Worm (Caenorhabditis elegans) whole organism, L4 larva: ENCODE measurements around the gene fbxc-31.

ENCODE experiments used
- F10B5.3 ChIP-seq: sonication (generic microtip); optimal IDR thresholded peaks from 2 replicates; lab custom pipeline; 2016; ENCODE audit warnings: mild to moderate bottlenecking, missing genetic modification characterization, missing compliant biosample characterization
- F49E8.2 ChIP-seq: sonication (generic microtip); optimal IDR thresholded peaks from 2 replicates; lab custom pipeline; 2016; ENCODE audit warnings: missing compliant biosample characterization, mild to moderate bottlenecking, missing genetic modification characterization, borderline replicate concordance
- T20F7.1 ChIP-seq: fragments of 200-800 bp; sonication (Bioruptor generic); optimal IDR thresholded peaks from 2 replicates; lab custom pipeline; 2018; ENCODE audit warnings: mild to moderate bottlenecking, missing genetic modification characterization, missing compliant biosample characterization
- Y75B8A.6 ChIP-seq: fragments of 200-800 bp; sonication (Bioruptor generic); IDR thresholded peaks from 2 replicates; pipeline ENCODE4 v1.3.6; 2022; ENCODE audit warnings: missing genetic modification reagents, missing genetic modification characterization, missing compliant biosample characterization
- aha-1 ChIP-seq: fragments of 150-350 bp; peaks from one replicate; lab custom pipeline; 2014; ENCODE audit warnings: missing biosample characterization, missing genetic modification characterization
- aly-2 ChIP-seq: sonication (generic microtip); optimal IDR thresholded peaks from 2 replicates; lab custom pipeline; 2018; ENCODE audit warnings: missing biosample characterization, missing genetic modification characterization
- ama-1 ChIP-seq: fragments of 150-350 bp; optimal IDR thresholded peaks from 2 replicates; lab custom pipeline; 2014; ENCODE audit warnings: inconsistent platforms, mixed read lengths
- arid-1 ChIP-seq: fragments of 200-800 bp; sonication (Bioruptor generic); conservative IDR thresholded peaks from 2 replicates; pipeline ENCODE4 v1.3.6; 2022; ENCODE audit warnings: missing genetic modification reagents, missing genetic modification characterization, missing compliant biosample characterization
- attf-4 ChIP-seq: sonication (generic microtip); optimal IDR thresholded peaks from 3 replicates; lab custom pipeline; 2017; ENCODE audit warnings: missing biosample characterization, missing genetic modification characterization
- ceh-28 ChIP-seq: fragments of 150-350 bp; optimal IDR thresholded peaks from 2 replicates; lab custom pipeline; 2014; ENCODE audit warnings: missing biosample characterization, missing genetic modification reagents, missing genetic modification characterization
- ceh-44 ChIP-seq: fragments of 200-800 bp; sonication (Bioruptor generic); IDR thresholded peaks from 2 replicates; pipeline ENCODE4 v1.3.6; 2022; ENCODE audit warnings: missing genetic modification reagents, missing genetic modification characterization, missing compliant biosample characterization
- ceh-62 ChIP-seq: sonication (generic microtip); optimal IDR thresholded peaks from 2 replicates; lab custom pipeline; 2017; ENCODE audit warnings: missing biosample characterization, missing genetic modification characterization
- duxl-1 ChIP-seq: sonication (generic microtip); optimal IDR thresholded peaks from 2 replicates; lab custom pipeline; 2016; ENCODE audit warnings: mild to moderate bottlenecking, missing genetic modification characterization, moderate library complexity, missing compliant biosample characterization; ENCODE audit not compliant: poor library complexity
- egl-27 ChIP-seq: sonication (generic microtip); optimal IDR thresholded peaks from 3 replicates; lab custom pipeline; 2017; ENCODE audit warnings: missing biosample characterization, missing genetic modification reagents, missing genetic modification characterization
- egl-43 ChIP-seq: fragments of 200-800 bp; sonication (Bioruptor generic); IDR thresholded peaks from 2 replicates; pipeline ENCODE4 v1.3.6; 2022; ENCODE audit warnings: missing genetic modification reagents, missing genetic modification characterization, missing compliant biosample characterization
- hlh-11 ChIP-seq: fragments of 200-800 bp; sonication (Bioruptor generic); optimal IDR thresholded peaks from 2 replicates; lab custom pipeline; 2018; ENCODE audit warnings: mild to moderate bottlenecking, missing genetic modification characterization, missing compliant biosample characterization
- hlh-30 ChIP-seq: sonication (generic microtip); optimal IDR thresholded peaks from 2 replicates; lab custom pipeline; 2017; ENCODE audit warnings: antibody characterized with exemption, mild to moderate bottlenecking, missing genetic modification characterization, missing compliant biosample characterization; ENCODE audit not compliant: insufficient read depth
- jun-1 ChIP-seq: fragments of 150-350 bp; optimal IDR thresholded peaks from 2 replicates; lab custom pipeline; 2014; ENCODE audit warnings: missing biosample characterization, missing genetic modification reagents, missing genetic modification characterization
- lim-7 ChIP-seq: fragments of 200-800 bp; sonication (Bioruptor generic); IDR thresholded peaks from 2 replicates; pipeline ENCODE4 v1.3.6; 2022; ENCODE audit warnings: missing genetic modification characterization, missing compliant biosample characterization
- lin-13 ChIP-seq: fragments of 150-350 bp; optimal IDR thresholded peaks from 2 replicates; lab custom pipeline; 2014; ENCODE audit warnings: missing biosample characterization, missing genetic modification reagents, missing genetic modification characterization
- lsy-2 ChIP-seq, 2 experiments: fragments of 150-350 bp in 1 of 2; sonication (generic microtip) in 1 of 2; optimal IDR thresholded peaks; 2 replicates each; lab custom pipeline; 2014 to 2017; ENCODE audit warnings: missing biosample characterization in 2 of 2, missing genetic modification characterization in 2 of 2
- madf-5 ChIP-seq, 2 experiments: fragments of 200-800 bp; sonication (Bioruptor generic); IDR thresholded peaks; 2 replicates each; pipeline ENCODE4 v1.3.6; 2022; ENCODE audit warnings: missing compliant biosample characterization in 2 of 2, missing genetic modification characterization in 2 of 2
- mdl-1 ChIP-seq, 2 experiments: fragments of 150-350 bp in 1 of 2; sonication (generic microtip) in 1 of 2; optimal IDR thresholded peaks; 2 replicates each; lab custom pipeline; 2014 to 2017; ENCODE audit warnings: missing biosample characterization in 2 of 2, missing genetic modification characterization in 2 of 2
- mes-2 ChIP-seq: sonication (generic microtip); optimal IDR thresholded peaks from 2 replicates; lab custom pipeline; 2016; ENCODE audit warnings: missing genotype, mild to moderate bottlenecking, missing genetic modification characterization, missing compliant biosample characterization; ENCODE audit not compliant: poor library complexity, severe bottlenecking
- nhr-10 ChIP-seq: fragments of 150-350 bp; optimal IDR thresholded peaks from 2 replicates; lab custom pipeline; 2014; ENCODE audit warnings: missing biosample characterization, missing genetic modification characterization
- nhr-11 ChIP-seq: fragments of 150-350 bp; optimal IDR thresholded peaks from 2 replicates; lab custom pipeline; 2014; ENCODE audit warnings: missing biosample characterization, missing genetic modification characterization
- nhr-41 ChIP-seq: fragments of 200-800 bp; sonication (Bioruptor generic); IDR thresholded peaks from 2 replicates; pipeline ENCODE4 v1.3.6; 2022; ENCODE audit warnings: missing genetic modification reagents, missing genetic modification characterization, missing compliant biosample characterization
- nhr-48 ChIP-seq: sonication (generic microtip); optimal IDR thresholded peaks from 2 replicates; lab custom pipeline; 2016; ENCODE audit warnings: mild to moderate bottlenecking, missing genetic modification characterization, missing compliant biosample characterization
- nhr-6 ChIP-seq: fragments of 150-350 bp; optimal IDR thresholded peaks from 2 replicates; lab custom pipeline; 2014; ENCODE audit warnings: missing biosample characterization, missing genetic modification characterization
- nhr-77 ChIP-seq: fragments of 150-350 bp; optimal IDR thresholded peaks from 2 replicates; lab custom pipeline; 2014; ENCODE audit warnings: missing biosample characterization, missing genetic modification characterization
- pha-4 ChIP-seq, 2 experiments: fragments of 150-350 bp in 1 of 2; fragments of 200-800 bp in 1 of 2; sonication (Bioruptor generic) in 1 of 2; IDR thresholded peaks in 1 of 2; optimal IDR thresholded peaks in 1 of 2; 2 replicates each; pipeline versions ENCODE4 v1.3.6 to Lab custom; 2014 to 2022; ENCODE audit warnings: missing genetic modification characterization in 2 of 2, missing genetic modification reagents in 2 of 2, missing biosample characterization in 1 of 2, missing compliant biosample characterization in 1 of 2
- php-3 ChIP-seq: fragments of 200-800 bp; sonication (Bioruptor generic); IDR thresholded peaks from 2 replicates; pipeline ENCODE4 v1.3.6; 2022; ENCODE audit warnings: missing genetic modification reagents, missing genetic modification characterization, missing compliant biosample characterization
- pqm-1 ChIP-seq: sonication (generic microtip); optimal IDR thresholded peaks from 2 replicates; lab custom pipeline; 2017; ENCODE audit warnings: missing biosample characterization, missing genetic modification characterization
- set-16 ChIP-seq: fragments of 200-800 bp; sonication (Bioruptor generic); IDR thresholded peaks from 2 replicates; pipeline ENCODE4 v1.3.6; 2022; ENCODE audit warnings: missing genetic modification reagents, missing genetic modification characterization, missing compliant biosample characterization
- snpc-1.2 ChIP-seq: fragments of 200-800 bp; sonication (Bioruptor generic); IDR thresholded peaks from 2 replicates; pipeline ENCODE4 v1.3.6; 2022; ENCODE audit warnings: missing genetic modification reagents, missing genetic modification characterization, missing compliant biosample characterization
- tag-97 ChIP-seq: fragments of 200-800 bp; sonication (Bioruptor generic); IDR thresholded peaks from 2 replicates; pipeline ENCODE4 v1.3.6; 2022; ENCODE audit warnings: missing genetic modification characterization, missing compliant biosample characterization
- unc-130 ChIP-seq: sonication (generic microtip); optimal IDR thresholded peaks from 2 replicates; lab custom pipeline; 2016; ENCODE audit warnings: missing genetic modification reagents, missing genetic modification characterization, missing compliant biosample characterization
- unc-62 ChIP-seq, 3 experiments: fragments of 150-350 bp in 1 of 3; sonication (generic microtip); optimal IDR thresholded peaks in 2 of 3; peaks in 1 of 3; 1 replicate in 1 of 3; 2 replicates in 2 of 3; lab custom pipeline; 2014 to 2017; ENCODE audit warnings: missing biosample characterization in 3 of 3, missing genetic modification characterization in 3 of 3, missing genetic modification reagents in 3 of 3, missing genotype in 1 of 3
- zfp-3 ChIP-seq: fragments of 200-800 bp; sonication (Bioruptor generic); conservative IDR thresholded peaks from 2 replicates; pipeline ENCODE4 v1.3.6; 2022; ENCODE audit warnings: missing genetic modification reagents, missing genetic modification characterization, missing compliant biosample characterization

fbxc-31 gene

ce11 chrII:915206-915605, 3.4 kb downstream of the fbxc-31 start (continued):
- TF ChIP-seq mdl-1 (tag; optimal IDR thresholded peaks at IDR 0.05; lab: Kevin White, UChicago) (peak in 1 of 2 experiments; percentile 1), F49E8.2 (tag; lab: Kevin White, UChicago) (no peak), ama-1 (lab: Kevin White, UChicago) (no peak), nhr-11 (no peak), unc-130 (GFP tag; lab: Kevin White, UChicago) (no peak), nhr-77 (peak; percentile 95), mes-2 (tag; lab: Kevin White, UChicago) (no peak), egl-27 (tag; lab: Kevin White, UChicago) (no peak), ceh-44 (GFP tag; lab: Robert Waterston, UW) (no peak), Y75B8A.6 (GFP tag; lab: Robert Waterston, UW) (no peak), duxl-1 (tag; lab: Kevin White, UChicago) (peak; percentile 20), nhr-10 (tag; lab: Kevin White, UChicago) (peak; percentile 9), ceh-28 (tag; lab: Kevin White, UChicago) (no peak), nhr-6 (tag; lab: Kevin White, UChicago) (peak; percentile 79), jun-1 (peak; percentile 59), php-3 (GFP tag; lab: Robert Waterston, UW) (peak; percentile 91), pqm-1 (tag; lab: Kevin White, UChicago) (peak; percentile 100), T20F7.1 (no peak), lsy-2 (tag; optimal IDR thresholded peaks at IDR 0.05; lab: Kevin White, UChicago) (no peak), snpc-1.2 (GFP tag; lab: Robert Waterston, UW) (no peak), madf-5 (GFP tag; IDR thresholded peaks at IDR 0.05; lab: Robert Waterston, UW) (no peak), hlh-11 (tag; lab: Kevin White, UChicago) (peak; percentile 89), aly-2 (no peak), tag-97 (GFP tag; lab: Robert Waterston, UW) (no peak)

DNA sequence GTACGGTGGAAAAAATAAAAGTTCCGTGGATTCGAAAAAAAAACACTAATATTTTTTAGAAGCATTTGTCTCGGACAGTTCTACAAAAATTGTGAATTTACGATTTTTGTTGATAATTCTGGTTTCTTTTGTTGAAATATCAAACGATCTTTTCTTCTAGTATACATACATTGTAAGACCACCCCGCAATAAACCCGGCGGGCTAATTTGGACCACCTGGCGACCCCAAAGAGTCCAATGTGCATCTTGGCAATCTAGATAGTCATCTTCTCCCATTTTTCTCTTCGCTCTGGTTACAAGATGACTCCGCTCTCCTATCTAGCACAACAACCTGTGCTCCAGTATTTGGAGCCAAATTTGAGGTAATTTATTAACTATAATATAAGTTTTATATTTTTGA, 4.0 kb downstream of the fbxc-31 start, which contains the start of gene fbxc-29:
fbxc-29 (plus strand) TSS at position 301 of the 400 bp plus-strand sequence.
- TF ChIP-seq zfp-3 (GFP tag; lab: Robert Waterston, UW) (no peak), ceh-62 (no peak), unc-130 (GFP tag; lab: Kevin White, UChicago) (no peak), nhr-77 (no peak), attf-4 (tag; lab: Kevin White, UChicago) (no peak), nhr-48 (tag; lab: Kevin White, UChicago) (no peak), nhr-41 (GFP tag; lab: Robert Waterston, UW) (no peak), egl-43 (GFP tag; lab: Robert Waterston, UW) (no peak), arid-1 (GFP tag; lab: Robert Waterston, UW) (no peak), jun-1 (no peak), unc-62 (GFP tag; optimal IDR thresholded peaks at IDR 0.05 in 1 of 2; lab: Kevin White, UChicago) (no peak), unc-62 (tag; optimal IDR thresholded peaks at IDR 0.05; lab: Kevin White, UChicago) (no peak), lsy-2 (tag; optimal IDR thresholded peaks at IDR 0.05; lab: Kevin White, UChicago) (no peak), hlh-11 (tag; lab: Kevin White, UChicago) (no peak), hlh-30 (no peak)
- TF ChIP-seq, all 104 proteins: peak for 0

ce11 chrII:917324-917723, 5.5 kb downstream of the fbxc-31 start, which contains the start of gene fbxc-30:
Gene fbxc-30 (plus strand): TSS chrII:917624.
- no peak for TF ChIP-seq aha-1 (tag; lab: Kevin White, UChicago)
- TF ChIP-seq zfp-3 (GFP tag; lab: Robert Waterston, UW) = no peak
- no peak for TF ChIP-seq pha-4 (GFP tag; IDR thresholded peaks at IDR 0.05; lab: Robert Waterston, UW)
- TF ChIP-seq pha-4 (tag; optimal IDR thresholded peaks at IDR 0.05; lab: Kevin White, UChicago) = no peak
- TF ChIP-seq set-16 = no peak
- TF ChIP-seq madf-5 (GFP tag; IDR thresholded peaks at IDR 0.05; lab: Robert Waterston, UW) = no peak
- TF ChIP-seq lim-7 (GFP tag; lab: Robert Waterston, UW) = no peak
- TF ChIP-seq lin-13 (GFP tag; lab: Kevin White, UChicago) = no peak
- no peak for TF ChIP-seq F10B5.3 (tag; lab: Kevin White, UChicago)
- TF ChIP-seq egl-43 (GFP tag; lab: Robert Waterston, UW) = no peak
- TF ChIP-seq ama-1 (lab: Kevin White, UChicago) = no peak
